Worm (Caenorhabditis elegans): ENCODE measurements around the gene mre-11.

Gene mre-11

DNA sequence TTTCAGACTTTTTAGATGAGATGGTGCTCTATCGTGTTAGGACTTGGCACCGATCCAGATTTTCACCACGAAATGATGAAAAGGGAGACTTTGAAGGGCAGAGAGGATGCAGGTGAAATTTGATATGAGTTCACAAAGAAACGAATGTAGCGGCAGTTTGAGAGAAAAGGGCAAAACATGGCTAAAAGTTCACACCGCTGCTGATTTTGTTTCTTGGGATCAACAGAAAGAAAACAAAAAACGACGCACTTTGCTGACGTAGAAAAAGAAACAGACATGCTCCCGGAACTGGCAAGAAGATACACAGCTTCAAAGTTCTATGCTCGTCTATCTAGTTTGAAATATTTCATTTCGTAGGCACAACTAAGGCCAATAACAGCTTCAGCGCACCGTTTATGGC, 13.1 kb downstream of the mre-11 start:
- TF ChIP-seq lin-15B (tag; optimal IDR thresholded peaks at IDR 0.05) = no peak
- no peak for TF ChIP-seq ets-5 (GFP tag; IDR thresholded peaks at IDR 0.05)
- peak; percentile 22 for TF ChIP-seq nhr-71 (tag; optimal IDR thresholded peaks at IDR 0.05)
- no peak for TF ChIP-seq tbx-2 (tag; optimal IDR thresholded peaks at IDR 0.05)
- TF ChIP-seq sox-4 (tag; optimal IDR thresholded peaks at IDR 0.05) = no peak
- peak; percentile 36 for TF ChIP-seq hlh-4 (tag; optimal IDR thresholded peaks at IDR 0.05)
- no peak for TF ChIP-seq efl-1 (optimal IDR thresholded peaks at IDR 0.05)
- TF ChIP-seq efl-1 (GFP tag; optimal IDR thresholded peaks at IDR 0.05 in 1 of 2) = peak in 1 of 2 experiments; percentile 49
- TF ChIP-seq unc-86 (tag; optimal IDR thresholded peaks at IDR 0.05) = no peak
- TF ChIP-seq mep-1 (tag; optimal IDR thresholded peaks at IDR 0.05) = no peak
- no peak for TF ChIP-seq F16B12.6 (tag; optimal IDR thresholded peaks at IDR 0.05)
- no peak for TF ChIP-seq lin-35 (GFP tag; optimal IDR thresholded peaks at IDR 0.05)
- TF ChIP-seq zag-1 (tag; optimal IDR thresholded peaks at IDR 0.05) = no peak
- TF ChIP-seq blmp-1 (tag; optimal IDR thresholded peaks at IDR 0.05) = no peak
- no peak for TF ChIP-seq ceh-82 (tag; optimal IDR thresholded peaks at IDR 0.05)
- TF ChIP-seq aly-2 (tag; optimal IDR thresholded peaks at IDR 0.05) = no peak

DNA sequence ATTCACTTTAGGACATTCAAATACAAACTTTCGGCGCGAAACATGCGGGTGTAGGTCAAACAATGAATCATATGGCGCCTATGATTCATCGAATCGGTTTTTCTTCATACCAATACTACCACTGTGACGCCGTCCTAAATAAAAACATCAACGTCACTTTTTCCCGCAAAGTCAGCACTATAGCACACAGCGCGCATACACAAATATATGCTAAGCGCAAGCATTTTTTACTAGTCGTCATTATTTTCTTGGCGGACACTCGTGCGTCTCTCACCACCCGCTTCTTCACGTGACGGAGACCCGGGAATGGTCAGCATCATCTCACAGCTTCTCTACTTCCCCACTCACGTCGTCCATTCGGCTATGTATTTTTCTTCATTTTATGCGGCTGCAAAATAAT, 13.5 kb downstream of the mre-11 start:
- TF ChIP-seq nhr-47 (tag; optimal IDR thresholded peaks at IDR 0.05) (peak; percentile 40), lin-35 (GFP tag; optimal IDR thresholded peaks at IDR 0.05) (peak; percentile 1 to 11), egl-13 (tag; optimal IDR thresholded peaks at IDR 0.05) (peak; percentile 27), mdl-1 (tag; optimal IDR thresholded peaks at IDR 0.05) (peak in 1 of 2 experiments; percentile 58), jun-1 (tag; optimal IDR thresholded peaks at IDR 0.05) (peak; percentile 48), nhr-85 (tag) (peak; percentile 53), fkh-8 (tag; optimal IDR thresholded peaks at IDR 0.05) (peak; percentile 41), hlh-17 (GFP tag; optimal IDR thresholded peaks at IDR 0.05; ENCODE audit: borderline replicate concordance) (no peak), unc-86 (tag; optimal IDR thresholded peaks at IDR 0.05) (peak; percentile 25), egl-27 (tag; optimal IDR thresholded peaks at IDR 0.05) (no peak), sptf-1 (tag; optimal IDR thresholded peaks at IDR 0.05) (no peak), ces-1 (GFP tag; optimal IDR thresholded peaks at IDR 0.05) (no peak), lsy-2 (tag; optimal IDR thresholded peaks at IDR 0.05) (peak in 1 of 2 experiments; percentile 30), nhr-71 (tag; optimal IDR thresholded peaks at IDR 0.05) (peak; percentile 57), mep-1 (tag; optimal IDR thresholded peaks at IDR 0.05) (peak; percentile 4), pax-3 (tag; optimal IDR thresholded peaks at IDR 0.05) (peak; percentile 38), blmp-1 (tag; optimal IDR thresholded peaks at IDR 0.05) (peak; percentile 46), skn-1 (tag; optimal IDR thresholded peaks at IDR 0.05) (peak; percentile 51), C34B4.2 (tag; optimal IDR thresholded peaks at IDR 0.05) (no peak), nhr-77 (tag; optimal IDR thresholded peaks at IDR 0.05) (peak; percentile 23), lin-14 (GFP tag; optimal IDR thresholded peaks at IDR 0.05) (peak; percentile 65), dpl-1 (GFP tag; optimal IDR thresholded peaks at IDR 0.05) (no peak)

DNA sequence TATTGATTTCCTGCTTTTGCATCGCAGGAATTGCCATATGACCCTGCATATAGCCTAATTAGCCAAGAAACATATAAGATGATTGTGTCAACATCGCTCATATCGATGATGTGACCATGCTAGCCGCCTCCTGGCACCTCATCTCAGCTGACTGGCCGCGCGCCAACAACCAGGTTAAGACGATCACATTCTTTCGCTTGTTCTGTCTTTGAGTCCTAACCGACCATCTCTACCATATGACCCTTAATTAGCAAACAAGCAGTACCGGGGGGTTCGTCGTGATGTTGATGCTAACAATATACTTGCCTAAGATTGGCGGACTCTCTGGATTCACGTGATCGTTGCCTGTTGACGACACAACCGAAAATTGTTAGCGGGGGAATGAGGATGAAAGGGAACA, 14.1 kb downstream of the mre-11 start:
- TF ChIP-seq lsy-2 (tag; optimal IDR thresholded peaks at IDR 0.05) (no peak), mdl-1 (tag; optimal IDR thresholded peaks at IDR 0.05) (peak in 1 of 2 experiments; percentile 62), irx-1 (tag; optimal IDR thresholded peaks at IDR 0.05) (no peak), elt-3 (tag; optimal IDR thresholded peaks at IDR 0.05) (peak in 1 of 6 experiments; percentile 47), unc-130 (tag; optimal IDR thresholded peaks at IDR 0.05) (peak; percentile 31), pax-3 (tag; optimal IDR thresholded peaks at IDR 0.05) (no peak), nhr-71 (tag; optimal IDR thresholded peaks at IDR 0.05) (peak; percentile 44), aly-2 (tag; optimal IDR thresholded peaks at IDR 0.05) (no peak), dpl-1 (GFP tag; optimal IDR thresholded peaks at IDR 0.05) (peak in 1 of 3 experiments; percentile 23), elt-2 (tag; optimal IDR thresholded peaks at IDR 0.05) (no peak), sox-4 (tag; optimal IDR thresholded peaks at IDR 0.05) (no peak), blmp-1 (tag; optimal IDR thresholded peaks at IDR 0.05) (peak; percentile 63), ztf-4 (tag; optimal IDR thresholded peaks at IDR 0.05) (peak; percentile 43), efl-1 (optimal IDR thresholded peaks at IDR 0.05) (no peak), efl-1 (GFP tag; optimal IDR thresholded peaks at IDR 0.05 in 1 of 2) (peak in 1 of 2 experiments; percentile 91), lin-35 (GFP tag; optimal IDR thresholded peaks at IDR 0.05) (peak in 1 of 2 experiments; percentile 77), nhr-85 (tag) (peak; percentile 86), tbx-2 (tag; optimal IDR thresholded peaks at IDR 0.05) (peak; percentile 13), nhr-20 (tag; optimal IDR thresholded peaks at IDR 0.05) (peak; percentile 56), Y116A8C.19 (tag; optimal IDR thresholded peaks at IDR 0.05; ENCODE audit: borderline replicate concordance) (no peak), ces-1 (GFP tag; optimal IDR thresholded peaks at IDR 0.05) (no peak), snu-23 (GFP tag; optimal IDR thresholded peaks at IDR 0.05) (peak; percentile 17)

Data from whole organism, L1 larva.